Fruit fly (Drosophila melanogaster): ENCODE results near the gene Dscam2.
A peak's percentile ranks its signal among the peaks of the same experiment; 100 is the strongest.

Gene Dscam2

DNA sequence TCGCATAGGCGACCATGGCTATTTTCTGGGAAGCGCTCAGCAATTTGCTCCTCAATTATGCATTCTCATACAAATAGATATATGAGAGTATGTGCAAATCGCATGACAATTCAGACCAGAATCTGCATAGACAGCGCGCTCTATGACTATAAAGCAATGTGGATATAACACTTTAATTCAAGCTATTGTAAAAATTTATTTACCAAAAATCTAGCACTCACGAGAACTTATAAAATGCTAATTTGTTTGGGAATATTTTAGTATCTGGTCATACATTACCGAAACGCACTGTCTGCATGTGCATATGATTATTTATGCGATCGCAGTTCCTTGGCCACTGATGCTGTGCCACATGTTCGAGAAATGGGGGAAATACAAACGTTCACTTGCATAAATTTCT lies 38.9 kb downstream of the Dscam2 start:
- no peak for TF ChIP-seq noc (tag; optimal IDR thresholded peaks at IDR 0.05)

DNA sequence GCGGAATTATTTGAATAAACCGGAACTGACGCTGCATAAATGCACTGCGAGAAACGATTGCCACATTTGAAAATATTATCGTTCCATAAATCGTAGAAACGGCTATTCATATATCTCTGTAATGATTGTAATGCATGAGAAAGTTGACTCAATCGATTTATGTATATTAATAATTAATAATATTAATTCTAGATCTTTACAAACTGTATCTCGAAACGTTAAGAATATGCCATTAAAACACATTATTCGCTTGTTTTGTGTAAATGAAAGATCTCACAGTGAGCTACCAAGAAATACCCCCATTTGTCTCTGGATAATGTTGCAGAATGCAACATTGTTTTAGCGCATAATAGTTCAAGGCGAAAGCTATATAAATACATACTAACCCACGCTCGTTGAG lies 39.9 kb downstream of the Dscam2 start:
- no peak for TF ChIP-seq noc (tag; optimal IDR thresholded peaks at IDR 0.05)

DNA sequence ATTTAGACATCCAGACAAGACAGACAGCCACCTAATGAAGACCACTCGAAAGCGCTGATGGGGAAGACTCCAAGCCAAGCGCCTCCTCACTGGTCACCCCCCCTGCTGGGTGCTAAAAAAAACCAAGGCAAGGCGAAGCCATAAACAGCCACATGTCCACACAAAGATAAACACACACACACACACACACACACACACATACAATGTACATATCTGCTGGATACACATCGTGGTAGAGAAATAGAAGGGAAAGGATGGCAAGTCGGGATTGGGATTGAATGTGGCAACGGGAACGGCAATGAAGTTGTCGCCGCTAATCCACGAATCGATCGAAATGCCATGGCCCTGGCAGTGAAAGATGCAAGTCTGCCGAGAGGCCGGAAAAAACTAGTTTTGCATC lies 40.3 kb downstream of the Dscam2 start:
- TF ChIP-seq noc (tag; optimal IDR thresholded peaks at IDR 0.05), result no peak

DNA sequence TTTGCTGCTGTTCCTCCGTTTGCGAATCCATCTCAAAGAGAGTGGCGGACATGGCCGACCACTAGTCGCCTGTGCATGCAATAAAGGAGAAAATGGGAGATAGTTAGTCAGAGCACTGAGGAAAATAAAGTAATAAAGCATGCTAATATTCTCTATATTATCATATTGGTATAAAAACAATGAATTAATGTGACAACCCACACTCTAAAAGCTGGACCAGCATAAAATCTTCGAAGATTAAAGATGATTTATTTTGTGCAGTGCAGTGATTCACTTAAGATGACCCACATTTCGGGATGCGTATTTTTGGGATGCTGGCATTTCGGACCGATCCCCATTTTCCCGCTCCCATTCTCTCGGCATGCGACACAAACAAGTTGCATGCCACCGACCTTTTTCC lies 41.9 kb downstream of the Dscam2 start:
- no peak for TF ChIP-seq noc (tag; optimal IDR thresholded peaks at IDR 0.05)

DNA sequence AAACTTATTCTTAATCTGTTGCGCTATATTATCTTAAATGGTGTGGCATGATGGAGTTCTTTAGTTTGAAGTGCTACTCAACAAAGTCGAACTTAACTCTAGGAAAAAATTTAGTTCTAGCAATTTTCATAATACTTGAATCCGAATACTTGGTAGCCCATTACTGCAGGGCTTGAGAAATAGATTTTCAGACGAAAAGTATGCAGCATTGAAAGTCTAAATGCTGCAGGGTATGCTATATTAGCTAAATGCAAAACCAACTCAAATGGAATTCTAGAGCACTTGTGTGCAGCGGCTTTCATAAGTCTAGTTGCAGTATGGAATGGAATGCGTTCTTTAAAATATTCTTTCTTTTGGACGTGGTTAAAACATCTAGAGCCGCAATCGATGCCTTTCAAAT lies 46.4 kb downstream of the Dscam2 start:
- TF ChIP-seq noc (tag; optimal IDR thresholded peaks at IDR 0.05), result no peak

DNA sequence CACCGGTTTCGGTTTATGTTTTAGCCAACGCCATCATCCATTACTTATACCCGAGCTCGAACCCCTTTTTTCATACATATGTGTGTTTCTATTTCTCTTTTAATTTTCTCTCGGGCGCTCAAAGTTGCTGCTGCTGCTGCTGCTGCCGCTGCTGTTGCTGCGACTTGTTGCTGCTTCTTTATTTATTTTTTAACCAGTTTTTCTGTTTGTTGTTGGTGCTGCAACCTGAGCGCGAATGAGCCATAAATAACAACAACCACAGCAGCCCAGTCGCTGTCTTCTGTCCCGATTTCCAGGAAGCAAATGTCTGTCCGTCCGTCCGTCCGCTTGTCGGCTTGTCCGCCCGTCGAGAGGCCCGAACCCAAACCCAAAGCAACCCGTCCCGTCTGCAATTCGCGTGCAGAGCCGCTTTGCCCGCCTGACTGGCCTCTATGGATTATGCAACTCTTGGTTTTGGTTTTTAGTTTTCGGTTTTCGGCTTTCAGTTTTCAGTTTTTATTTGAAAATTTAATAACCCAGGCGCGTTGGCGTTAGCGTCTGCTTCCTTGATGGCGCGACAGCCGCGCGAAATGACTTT lies 52.0 kb downstream of the Dscam2 start:
- no peak for TF ChIP-seq noc (tag; optimal IDR thresholded peaks at IDR 0.05)

DNA sequence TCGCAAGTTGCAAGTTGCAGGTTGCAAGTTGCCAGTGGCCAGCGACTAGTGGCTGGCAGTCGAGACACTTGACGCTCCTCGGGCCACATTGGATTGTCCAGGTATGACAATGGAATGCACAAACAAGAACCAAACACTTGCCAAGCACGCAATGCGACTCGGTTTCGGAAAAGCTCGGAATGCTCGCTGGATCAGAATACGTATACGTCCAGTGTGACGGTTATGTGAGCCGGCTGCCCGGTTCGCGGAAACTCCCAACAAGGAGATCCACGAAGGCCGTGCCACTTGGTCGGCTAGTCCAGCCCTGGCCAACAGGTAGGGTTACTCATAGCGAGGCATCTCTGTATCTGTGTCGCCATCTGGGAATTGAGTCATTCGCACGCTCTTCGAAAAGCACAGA lies 53.1 kb downstream of the Dscam2 start:
- TF ChIP-seq noc (tag; optimal IDR thresholded peaks at IDR 0.05), result no peak

DNA sequence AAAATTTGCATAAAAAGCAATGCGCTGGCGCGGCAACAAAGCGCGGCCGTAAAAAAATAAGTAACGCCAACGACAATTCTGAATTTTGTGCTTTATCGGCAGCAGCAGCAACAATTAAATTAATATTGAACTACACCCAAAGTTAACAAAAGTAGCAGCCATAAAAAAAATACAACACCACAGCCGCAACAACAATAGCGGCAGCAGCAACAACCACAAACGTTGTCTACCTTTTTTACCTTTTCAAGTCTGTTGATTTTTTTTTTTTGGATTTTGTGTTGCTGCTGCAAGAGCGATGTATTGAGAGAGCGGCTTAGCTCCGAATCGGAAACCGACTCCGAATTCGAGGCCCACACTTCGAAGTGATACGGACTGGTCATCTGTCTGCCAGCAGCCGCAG lies 54.9 kb downstream of the Dscam2 start:
- no peak for TF ChIP-seq noc (tag; optimal IDR thresholded peaks at IDR 0.05)

DNA sequence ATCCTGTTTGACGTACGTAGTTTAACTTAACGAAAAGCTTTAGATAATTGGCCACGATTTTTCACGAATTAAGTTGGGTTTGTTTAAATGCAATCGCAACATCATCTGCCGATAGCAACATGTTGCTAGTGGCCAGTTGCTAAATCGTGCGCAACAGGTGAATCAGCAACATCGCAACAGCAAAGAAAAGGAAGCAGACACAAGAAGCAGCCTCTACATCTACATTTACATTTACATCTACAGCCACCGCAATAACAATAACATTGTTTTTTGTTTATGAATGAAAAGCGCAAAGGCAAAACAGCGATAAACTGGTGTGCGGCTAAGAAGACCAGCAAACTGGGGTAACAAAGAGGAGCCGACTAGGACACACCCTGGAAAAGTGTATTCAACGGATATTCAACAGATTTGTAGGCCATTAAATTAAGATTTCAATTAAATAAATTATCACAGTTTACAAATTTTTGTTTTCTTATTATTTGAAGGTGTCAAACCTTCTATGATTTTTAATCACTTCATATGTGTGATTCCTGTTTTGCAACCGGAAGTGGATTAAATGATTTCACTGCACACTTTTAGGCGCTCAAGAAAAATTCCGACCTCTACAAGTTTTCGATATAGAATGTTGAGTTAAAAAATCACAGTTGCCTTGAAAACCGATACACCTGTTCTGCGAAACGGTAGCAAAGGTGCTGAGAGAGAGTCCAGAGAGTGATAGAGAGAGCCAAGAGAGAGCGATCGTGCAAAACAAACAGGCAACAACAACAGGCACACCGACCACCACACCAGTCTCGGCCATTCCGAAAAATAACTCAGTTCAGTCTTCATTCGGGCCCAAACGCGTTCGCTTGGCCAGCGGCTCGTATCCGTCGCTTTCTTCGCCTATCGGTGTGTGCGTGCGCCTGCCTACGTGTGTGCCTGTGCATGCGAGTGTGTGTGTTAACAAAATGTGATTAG lies 55.8 kb downstream of the Dscam2 start, which contains the start of gene melt:
melt (plus strand) TSS at position 818 of the 957 bp plus-strand sequence.
- peak; percentile 91 for TF ChIP-seq noc (tag; optimal IDR thresholded peaks at IDR 0.05)

DNA sequence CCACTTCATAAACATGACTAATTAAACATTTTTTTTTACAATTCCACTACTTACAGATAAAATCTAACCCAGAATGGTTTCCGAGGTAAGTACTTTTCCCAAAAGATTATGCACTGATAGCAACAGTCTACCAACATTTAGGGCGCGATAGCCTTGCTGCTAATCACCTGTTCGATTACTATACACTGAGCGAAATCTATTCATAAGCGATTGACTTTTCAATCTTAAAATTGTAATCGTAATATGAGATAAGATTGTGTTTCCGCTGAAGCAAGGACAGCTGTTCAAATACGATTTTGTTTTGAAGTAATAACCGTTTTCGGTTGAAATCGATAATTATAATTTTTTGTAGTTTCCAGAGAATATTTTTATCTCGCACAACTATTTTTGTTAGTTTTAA lies 57.1 kb downstream of the Dscam2 start:
- TF ChIP-seq noc (tag; optimal IDR thresholded peaks at IDR 0.05), result peak; percentile 40

DNA sequence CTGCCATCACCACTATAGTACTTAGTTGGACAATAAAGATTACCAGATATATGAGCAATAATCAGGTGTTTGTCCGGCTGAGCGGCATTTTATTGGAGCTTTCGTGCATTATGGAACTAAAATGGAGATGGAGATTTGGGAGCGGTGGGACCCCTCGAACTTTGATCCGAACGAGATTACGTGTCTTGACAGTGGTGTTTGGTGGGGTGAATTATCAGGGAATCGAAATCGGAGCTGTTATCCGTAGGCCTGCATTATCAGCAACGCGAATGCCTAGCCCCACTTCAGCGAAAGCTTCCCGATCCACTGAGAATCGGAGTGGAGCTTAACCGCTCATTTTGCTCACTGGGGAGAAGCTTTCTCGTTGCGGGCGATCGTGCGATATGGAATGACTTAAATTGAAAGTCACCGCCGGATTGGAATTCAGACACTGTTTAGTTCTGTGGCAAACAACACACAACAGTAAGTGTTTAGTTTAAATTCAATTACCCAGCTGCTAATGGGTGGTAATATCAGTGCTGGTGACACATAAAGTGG lies 58.2 kb downstream of the Dscam2 start, which contains the start of gene Acbp2:
Acbp2 (plus strand) TSS at position 417 of the 537 bp plus-strand sequence.
- TF ChIP-seq noc (tag; optimal IDR thresholded peaks at IDR 0.05), result peak; percentile 61

DNA sequence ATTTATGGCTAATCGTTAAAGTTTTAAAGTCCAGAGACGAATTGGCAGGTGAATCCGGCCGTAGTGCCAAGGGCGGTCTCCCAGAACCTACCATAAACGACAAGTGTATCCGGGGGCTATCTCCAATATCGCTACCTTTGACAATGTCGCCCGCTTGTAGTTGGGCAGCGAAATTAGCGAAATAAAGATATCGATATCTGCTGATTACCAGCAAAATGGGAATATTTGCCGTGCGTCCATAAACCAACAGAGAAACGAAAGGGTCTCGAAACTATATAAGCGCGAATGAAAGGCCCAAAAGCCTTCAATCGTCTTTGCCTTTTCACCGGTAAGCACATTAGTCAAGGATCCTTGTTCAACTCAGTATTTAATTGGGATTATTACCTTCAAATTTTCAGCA lies 59.2 kb downstream of the Dscam2 start, which contains the start of gene Acbp3:
Acbp3 (plus strand) TSS at position 301 of the 400 bp plus-strand sequence.
- TF ChIP-seq noc (tag; optimal IDR thresholded peaks at IDR 0.05), result no peak

DNA sequence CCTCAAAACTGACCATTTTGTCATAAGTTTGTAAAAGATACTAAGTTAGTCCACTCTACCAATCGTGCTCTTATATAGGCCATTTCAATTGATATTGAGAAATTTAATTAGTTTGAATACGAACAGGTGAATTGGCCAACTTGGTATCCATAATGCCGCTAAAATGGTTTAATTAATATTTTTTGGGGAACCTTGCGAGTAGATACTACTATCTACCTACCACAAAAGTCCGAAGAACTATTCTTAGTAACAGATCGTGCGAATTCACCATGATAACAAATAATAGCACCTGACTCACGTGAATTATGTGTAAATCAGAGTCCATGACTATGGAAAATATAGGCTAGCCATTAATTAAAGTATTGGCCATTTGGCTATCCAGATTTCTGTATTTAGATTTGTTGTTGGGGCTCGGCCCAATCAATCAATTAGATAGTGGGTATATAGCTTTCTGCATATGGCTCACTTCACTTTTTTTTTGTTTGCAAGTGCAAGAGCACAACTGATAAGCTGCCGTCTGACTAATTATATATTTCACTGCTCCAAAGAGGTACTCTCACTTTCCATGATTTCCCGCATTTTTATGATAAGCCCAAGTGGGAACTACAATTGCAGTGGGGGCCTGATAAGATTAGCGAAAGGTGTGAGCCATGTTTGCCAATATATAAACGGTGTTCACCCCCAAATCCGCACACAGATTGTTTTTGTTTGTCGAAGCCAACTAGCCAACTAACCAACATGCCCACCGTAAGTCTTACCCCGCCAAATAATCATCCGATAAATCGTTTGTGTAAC lies 61.3 kb downstream of the Dscam2 start, which contains the start of the genes Acbp4 and Acbp6:
Acbp4 (minus strand) TSS at position 51 of the 795 bp plus-strand sequence.
Acbp6 (plus strand) TSS at position 690 of the 795 bp plus-strand sequence.
- peak; percentile 37 for TF ChIP-seq noc (tag; optimal IDR thresholded peaks at IDR 0.05)

DNA sequence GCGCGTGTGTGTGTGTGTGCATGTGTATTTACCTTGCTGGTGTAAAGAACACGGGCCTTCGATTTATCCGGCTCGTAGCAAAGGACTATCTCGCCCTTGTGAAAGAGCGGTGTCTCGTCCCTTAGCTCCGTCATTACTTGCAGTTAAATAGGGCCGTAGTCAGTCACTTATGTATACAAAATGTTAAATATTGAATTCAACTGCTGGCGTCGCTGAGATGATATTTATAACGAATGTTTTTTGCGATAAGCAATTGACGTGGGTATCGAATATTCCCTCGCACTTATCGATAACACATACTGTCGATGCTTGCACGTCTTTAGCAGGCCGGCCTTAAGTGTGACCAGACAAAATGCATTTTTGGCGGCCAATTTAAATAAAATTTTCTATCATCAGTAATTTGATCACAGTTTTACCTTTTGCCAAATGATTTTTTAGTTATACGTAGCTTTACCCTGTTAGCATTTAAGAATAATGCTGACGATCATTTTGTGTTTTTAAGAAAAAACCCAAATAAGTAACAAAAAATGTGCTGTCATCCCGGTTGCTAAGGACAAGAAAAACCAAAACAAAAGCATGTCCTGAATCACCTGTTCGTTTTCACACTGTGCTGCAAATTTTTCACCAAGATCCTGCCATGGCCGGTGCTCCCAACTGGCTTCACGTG lies 64.3 kb downstream of the Dscam2 start, which contains the start of the genes msl-3 and BBS1:
msl-3 (minus strand) TSS at position 245 of the 667 bp plus-strand sequence.
BBS1 (plus strand) TSS at position 617 of the 667 bp plus-strand sequence.
- no peak for TF ChIP-seq noc (tag; optimal IDR thresholded peaks at IDR 0.05)

DNA sequence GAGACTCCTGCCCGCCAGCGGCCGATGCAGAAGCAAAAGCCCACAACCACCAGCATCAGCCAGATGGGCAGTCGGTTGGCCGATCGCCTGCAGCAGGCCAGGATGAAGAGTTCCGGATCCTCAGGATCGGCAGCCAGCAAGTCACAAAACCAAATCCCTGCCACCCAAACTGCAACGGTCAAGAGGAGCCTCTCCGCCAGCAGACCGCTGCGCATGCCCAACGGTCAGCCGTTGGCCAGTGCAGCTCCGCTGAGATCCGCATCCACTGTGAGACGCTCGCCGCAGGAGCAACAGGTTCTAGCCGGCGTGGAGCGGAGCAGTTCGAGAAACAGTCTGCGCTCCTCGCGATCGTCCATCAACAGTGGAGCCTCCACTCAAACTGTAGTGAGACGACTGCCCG lies 67.6 kb downstream of the Dscam2 start:
- TF ChIP-seq noc (tag; optimal IDR thresholded peaks at IDR 0.05), result no peak
